Fruit fly (Drosophila melanogaster) whole organism: ENCODE results near the gene CG43645.

ENCODE experiments used
- psq ChIP-seq: fragments of >200 bp; optimal IDR thresholded peaks from 2 replicates; lab custom pipeline; 2017
- usp ChIP-seq: fragments of >200 bp; optimal IDR thresholded peaks from 2 replicates; lab custom pipeline; 2017; ENCODE audit warnings: missing biosample characterization, missing genetic modification characterization, mixed read lengths

DNA sequence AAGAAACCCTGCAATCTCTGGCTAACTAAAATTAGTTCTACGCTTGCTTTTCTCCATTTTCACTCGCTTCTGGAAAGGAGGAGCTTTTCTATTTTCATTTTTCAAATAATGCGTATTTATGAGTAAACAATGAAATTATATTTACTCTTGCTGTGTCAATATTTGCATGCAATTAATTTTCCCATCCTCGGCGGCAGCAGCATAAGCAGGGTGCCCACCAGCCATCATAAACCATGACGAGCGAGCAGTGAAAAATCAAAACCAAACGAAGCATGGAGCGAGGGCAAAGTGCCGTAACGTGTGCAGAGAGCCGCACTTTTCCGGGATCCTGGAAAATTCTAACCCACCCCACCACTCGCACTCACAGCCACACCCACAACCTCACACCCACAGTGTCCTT lies 48.2 kb downstream of the CG43645 start:
- TF ChIP-seq psq (lab: Kevin White, UChicago) (no peak), usp (no peak)
